Fruit fly (Drosophila melanogaster): Measurements from ENCODE around the gene wrm2.

wrm2 gene

DNA sequence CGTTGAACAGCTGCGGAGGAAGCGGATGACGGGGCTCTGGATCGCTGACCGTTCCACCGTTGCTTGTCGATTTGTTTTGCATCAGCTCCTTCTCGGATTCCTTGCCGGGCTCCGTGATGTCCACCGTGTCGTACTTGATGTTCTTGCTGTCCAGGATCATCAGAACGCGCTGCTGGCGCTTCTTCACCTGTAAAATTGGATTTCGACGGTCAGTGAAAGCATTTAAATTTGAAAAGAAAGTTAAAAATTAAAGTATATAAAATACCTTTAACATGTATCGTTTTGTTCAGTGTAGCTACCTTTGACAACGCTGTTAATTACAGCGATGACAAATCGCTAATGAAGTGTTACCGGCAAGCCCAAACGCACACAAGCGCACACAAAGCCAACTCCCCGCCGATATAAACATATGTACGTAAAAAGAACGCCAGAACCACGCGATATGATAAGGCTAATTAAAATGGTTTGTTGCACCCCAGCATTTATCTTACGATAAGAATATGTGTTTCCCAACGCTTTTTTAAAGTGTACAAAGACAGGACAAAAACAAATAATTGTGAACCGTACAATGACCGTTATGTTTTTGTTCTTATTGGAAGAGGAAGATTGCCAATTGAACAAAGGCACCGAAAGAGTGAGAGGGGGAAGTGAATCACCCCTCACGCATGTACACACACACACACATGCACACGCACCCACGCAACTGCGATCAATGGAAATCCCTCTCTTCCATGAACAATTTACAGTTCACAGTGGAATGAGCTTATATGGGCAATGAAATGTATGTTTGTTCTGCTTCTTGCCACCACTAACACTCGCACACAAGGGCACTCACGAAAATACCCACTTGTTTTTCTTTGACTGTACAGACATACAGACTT lies 33.0 kb upstream of the wrm2 start (continued):
- TF ChIP-seq CG34406 (GFP tag; optimal IDR thresholded peaks at IDR 0.05), result no peak
- no peak for TF ChIP-seq CG11902 (GFP tag; optimal IDR thresholded peaks at IDR 0.05)
- TF ChIP-seq CG8632 (GFP tag; optimal IDR thresholded peaks at IDR 0.05), result peak; percentile 10
- TF ChIP-seq dsx (GFP tag; optimal IDR thresholded peaks at IDR 0.05; ENCODE audit: poor library complexity, severe bottlenecking), result no peak
- TF ChIP-seq CG9139 (GFP tag; optimal IDR thresholded peaks at IDR 0.05), result no peak
- peak; percentile 17 for TF ChIP-seq Hr4 (GFP tag; optimal IDR thresholded peaks at IDR 0.05)
- TF ChIP-seq Gug (GFP tag; IDR thresholded peaks at IDR 0.05), result no peak
- TF ChIP-seq CG3919 (GFP tag; optimal IDR thresholded peaks at IDR 0.05), result peak; percentile 8
- TF ChIP-seq CG8119 (GFP tag; IDR thresholded peaks at IDR 0.05), result peak; percentile 28; the same call in 1 of the 3 replicates
- TF ChIP-seq ss (GFP tag; optimal IDR thresholded peaks at IDR 0.05), result peak; percentile 44 to 45
- TF ChIP-seq Eip78C (GFP tag), result peak; percentile 82
- peak; percentile 8 for TF ChIP-seq CG10669 (GFP tag; optimal IDR thresholded peaks at IDR 0.05)
- TF ChIP-seq salr (GFP tag; optimal IDR thresholded peaks at IDR 0.05), result no peak
- TF ChIP-seq CG6163 (GFP tag; IDR thresholded peaks at IDR 0.05), result peak; percentile 42; the same call in 1 of the 3 replicates
- no peak for TF ChIP-seq CG6808 (GFP tag; optimal IDR thresholded peaks at IDR 0.05)
- TF ChIP-seq dac (GFP tag; optimal IDR thresholded peaks at IDR 0.05), result no peak
- TF ChIP-seq Smox (GFP tag; optimal IDR thresholded peaks at IDR 0.05), result no peak
- peak; percentile 2 for TF ChIP-seq vri (GFP tag; optimal IDR thresholded peaks at IDR 0.05)
- peak; percentile 94 for TF ChIP-seq Sox14 (GFP tag; optimal IDR thresholded peaks at IDR 0.05)
- TF ChIP-seq topi (GFP tag; optimal IDR thresholded peaks at IDR 0.05), result peak; percentile 15

DNA sequence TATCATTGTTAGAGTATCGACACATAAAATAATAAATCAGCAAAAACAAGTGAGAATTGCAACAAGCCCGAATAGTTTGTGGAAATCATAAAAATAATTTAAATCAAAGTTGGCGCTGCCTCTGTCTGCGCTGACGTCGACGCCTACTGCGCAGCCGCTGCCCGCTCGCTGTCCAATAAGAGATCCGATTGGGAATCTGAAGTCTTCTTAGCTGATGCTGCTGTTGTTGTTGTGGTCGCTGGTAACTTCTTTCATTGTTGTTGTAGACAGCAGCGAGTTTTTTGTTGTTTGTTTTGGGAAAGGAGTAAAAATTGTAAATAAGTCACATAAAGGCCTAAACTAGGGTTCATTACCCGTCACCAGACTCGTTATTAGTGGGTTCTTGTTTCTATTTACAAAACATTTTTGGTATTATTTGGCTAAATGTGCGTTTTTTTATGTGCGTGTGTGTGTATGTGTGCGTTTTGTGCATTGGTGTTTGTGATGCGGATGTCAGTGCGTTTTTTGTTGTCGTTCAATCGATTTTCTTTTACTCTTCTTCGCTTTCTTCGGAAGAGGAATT lies 29.8 kb upstream of the wrm2 start:
- no peak for TF ChIP-seq Hr38 (GFP tag; optimal IDR thresholded peaks at IDR 0.05)
- peak; percentile 57 for TF ChIP-seq fkh (GFP tag; optimal IDR thresholded peaks at IDR 0.05)
- no peak for TF ChIP-seq Smox (GFP tag; optimal IDR thresholded peaks at IDR 0.05)
- TF ChIP-seq topi (GFP tag; optimal IDR thresholded peaks at IDR 0.05), result no peak
- TF ChIP-seq CG11762 (GFP tag; optimal IDR thresholded peaks at IDR 0.05; ENCODE audit: insufficient read depth), result no peak
- TF ChIP-seq svp (GFP tag), result no peak
- no peak for TF ChIP-seq fd59A (GFP tag; optimal IDR thresholded peaks at IDR 0.05)
- TF ChIP-seq CG34406 (GFP tag; optimal IDR thresholded peaks at IDR 0.05), result no peak
- TF ChIP-seq Eip78C (GFP tag), result no peak

DNA sequence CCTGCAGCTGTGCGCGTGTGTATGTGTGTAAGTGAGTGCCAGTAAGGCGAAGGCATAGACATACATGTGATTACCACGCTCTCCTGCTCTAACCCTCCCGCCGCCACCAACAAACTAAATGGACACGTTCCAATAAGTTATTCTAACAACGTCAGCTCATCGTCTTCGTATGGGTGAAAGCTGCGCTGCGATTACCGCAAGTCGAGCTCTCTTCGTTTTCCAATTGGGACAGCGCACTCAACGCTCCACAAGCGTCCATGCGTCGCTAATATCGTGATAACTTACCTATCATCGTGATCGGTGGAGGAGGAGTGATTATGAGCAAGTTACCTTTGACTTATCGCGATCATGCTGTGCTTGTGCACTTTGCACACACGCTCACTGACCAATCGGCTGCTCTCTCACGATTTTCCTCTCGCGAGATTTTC lies 26.1 kb upstream of the wrm2 start:
- TF ChIP-seq OdsH (GFP tag; optimal IDR thresholded peaks at IDR 0.05) (no peak), spab (GFP tag; optimal IDR thresholded peaks at IDR 0.05) (peak; percentile 28), dac (GFP tag; optimal IDR thresholded peaks at IDR 0.05) (peak; percentile 0), cyc (GFP tag; optimal IDR thresholded peaks at IDR 0.05) (no peak), CG15336 (GFP tag; IDR thresholded peaks at IDR 0.05) (peak; percentile 68), CG8319 (GFP tag; optimal IDR thresholded peaks at IDR 0.05) (peak; percentile 20), fd59A (GFP tag; optimal IDR thresholded peaks at IDR 0.05) (no peak), CG11294 (GFP tag; IDR thresholded peaks at IDR 0.05) (no peak), Eip78C (GFP tag) (peak; percentile 60), net (GFP tag; optimal IDR thresholded peaks at IDR 0.05) (peak; percentile 35), CG8119 (GFP tag; IDR thresholded peaks at IDR 0.05) (peak; percentile 64; the same call in 2 of the 3 replicates), CG34406 (GFP tag; optimal IDR thresholded peaks at IDR 0.05) (peak; percentile 5), ss (GFP tag; optimal IDR thresholded peaks at IDR 0.05) (peak; percentile 23 to 47), dsx (GFP tag; optimal IDR thresholded peaks at IDR 0.05; ENCODE audit: poor library complexity, severe bottlenecking) (no peak), Hr38 (GFP tag; optimal IDR thresholded peaks at IDR 0.05) (no peak), achi (GFP tag; optimal IDR thresholded peaks at IDR 0.05) (peak; percentile 5), CG1621 (tag; optimal IDR thresholded peaks at IDR 0.05) (no peak), CG3032 (tag; optimal IDR thresholded peaks at IDR 0.05) (no peak), Lpt (GFP tag; optimal IDR thresholded peaks at IDR 0.05) (peak; percentile 19), Sox15 (GFP tag; optimal IDR thresholded peaks at IDR 0.05) (no peak), CG11902 (GFP tag; optimal IDR thresholded peaks at IDR 0.05) (no peak), CG7368 (GFP tag; optimal IDR thresholded peaks at IDR 0.05) (peak; percentile 53), salr (GFP tag; optimal IDR thresholded peaks at IDR 0.05) (no peak), CG9139 (GFP tag; optimal IDR thresholded peaks at IDR 0.05) (peak; percentile 51), Smox (GFP tag; optimal IDR thresholded peaks at IDR 0.05) (no peak), topi (GFP tag; optimal IDR thresholded peaks at IDR 0.05) (peak; percentile 23), CG32006 (GFP tag; optimal IDR thresholded peaks at IDR 0.05) (peak; percentile 18), CG6276 (GFP tag; optimal IDR thresholded peaks at IDR 0.05) (peak; percentile 62), CG6808 (GFP tag; optimal IDR thresholded peaks at IDR 0.05) (peak; percentile 82), pdm3 (GFP tag; optimal IDR thresholded peaks at IDR 0.05) (no peak), CG6163 (GFP tag; IDR thresholded peaks at IDR 0.05) (no peak; the same call in 1 of the 3 replicates), CG10669 (GFP tag; optimal IDR thresholded peaks at IDR 0.05) (peak; percentile 21), svp (GFP tag) (peak; percentile 95), eg (GFP tag; IDR thresholded peaks at IDR 0.05) (peak; percentile 74; the same call in 2 of the 3 replicates)
